Fruit fly (Drosophila melanogaster): ENCODE measurements around the gene CG10853.

The CG10853 gene

DNA sequence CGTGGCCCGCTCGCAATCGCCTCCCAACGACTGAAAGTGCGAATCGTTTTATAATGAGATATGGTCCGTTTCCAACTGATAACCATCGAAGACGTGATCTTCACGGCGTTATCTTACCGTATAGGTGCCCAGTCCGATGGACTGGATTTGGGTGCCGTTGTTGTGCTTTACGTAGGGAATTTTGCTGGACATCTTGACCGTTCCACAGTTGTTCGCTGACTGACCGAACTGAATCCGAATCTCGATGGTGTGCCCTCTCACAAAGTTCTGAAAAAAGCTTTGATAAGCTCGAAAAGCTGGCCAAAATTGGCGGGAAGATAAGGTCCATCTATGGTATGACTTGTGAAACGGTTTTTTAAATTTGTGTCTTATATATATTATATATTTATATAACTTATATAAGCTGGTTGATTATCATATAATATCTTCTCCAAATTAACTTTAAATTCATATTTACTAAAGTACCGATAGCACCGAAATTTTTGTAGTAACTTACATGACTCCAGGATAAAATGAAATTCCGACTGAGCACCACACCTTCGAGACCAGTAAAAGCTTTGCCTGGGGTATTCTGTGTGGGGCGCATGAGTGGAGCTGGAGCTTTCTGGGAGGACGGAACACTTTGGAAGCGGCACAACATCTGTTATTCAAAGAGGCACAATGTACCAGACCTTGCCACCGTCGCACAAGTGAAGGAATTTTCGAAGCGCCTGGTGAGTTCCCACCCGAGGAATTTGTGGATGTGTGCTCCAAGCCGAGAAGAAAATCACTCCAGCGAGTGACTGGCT is 5.3 kb upstream of the CG10853 start, which contains the start of the genes CG10863 and CG14982 (continued):
- no peak for TF ChIP-seq CG16813 (GFP tag; IDR thresholded peaks at IDR 0.05; ENCODE audit: partially characterized antibody)
- peak; percentile 25; the same call in 1 of the 2 replicates for TF ChIP-seq E2f2 (GFP tag; IDR thresholded peaks at IDR 0.05)
- no peak for TF ChIP-seq Dref (GFP tag; IDR thresholded peaks at IDR 0.05)
- TF ChIP-seq oc (tag; optimal IDR thresholded peaks at IDR 0.05), result no peak
- TF ChIP-seq CG14014 (GFP tag; IDR thresholded peaks at IDR 0.05), result no peak
- no peak for TF ChIP-seq CG10366 (GFP tag; IDR thresholded peaks at IDR 0.05)
- TF ChIP-seq Ssrp (tag; optimal IDR thresholded peaks at IDR 0.05), result no peak
- no peak for TF ChIP-seq ttk (GFP tag; IDR thresholded peaks at IDR 0.05)
- peak; percentile 29; the same call in 1 of the 2 replicates for TF ChIP-seq amos (GFP tag; IDR thresholded peaks at IDR 0.05; ENCODE audit: partially characterized antibody)
- TF ChIP-seq ase (GFP tag; IDR thresholded peaks at IDR 0.05), result no peak
- TF ChIP-seq CG33557 (GFP tag; optimal IDR thresholded peaks at IDR 0.05), result no peak
- TF ChIP-seq chinmo (GFP tag; IDR thresholded peaks at IDR 0.05; ENCODE audit: partially characterized antibody), result peak; percentile 50; the same call in 1 of the 4 replicates
- 0 out of 2 replicates have a peak, but pooled peaks have one; percentile 14 for TF ChIP-seq GATAe (GFP tag; conservative IDR thresholded peaks at IDR 0.05)
- TF ChIP-seq pzg (GFP tag; optimal IDR thresholded peaks at IDR 0.05), result peak; percentile 20
- no peak for TF ChIP-seq zfh1 (GFP tag; IDR thresholded peaks at IDR 0.05)
- no peak for TF ChIP-seq mam (GFP tag; optimal IDR thresholded peaks at IDR 0.05)
- no peak for TF ChIP-seq D19B (GFP tag; optimal IDR thresholded peaks at IDR 0.05)
- TF ChIP-seq CG31224 (GFP tag; IDR thresholded peaks at IDR 0.05), result no peak
- TF ChIP-seq CG12659 (GFP tag; optimal IDR thresholded peaks at IDR 0.05), result peak; percentile 3
- peak; percentile 20 for TF ChIP-seq CG7987 (GFP tag; optimal IDR thresholded peaks at IDR 0.05)
- TF ChIP-seq CG2712 (tag; optimal IDR thresholded peaks at IDR 0.05), result no peak
- no peak for TF ChIP-seq CG4328 (GFP tag; optimal IDR thresholded peaks at IDR 0.05)
- TF ChIP-seq Usf (GFP tag; optimal IDR thresholded peaks at IDR 0.05), result no peak
- no peak for TF ChIP-seq pb (GFP tag; optimal IDR thresholded peaks at IDR 0.05)
- no peak for TF ChIP-seq CG10979 (tag; optimal IDR thresholded peaks at IDR 0.05)
- TF ChIP-seq CG4730 (GFP tag; IDR thresholded peaks at IDR 0.05), result no peak
- TF ChIP-seq CG3838 (GFP tag; optimal IDR thresholded peaks at IDR 0.05), result no peak
- no peak for TF ChIP-seq nmo (GFP tag; optimal IDR thresholded peaks at IDR 0.05)
- TF ChIP-seq tll (GFP tag; optimal IDR thresholded peaks at IDR 0.05), result no peak
- TF ChIP-seq CG12071 (GFP tag; optimal IDR thresholded peaks at IDR 0.05), result peak; percentile 1
- no peak for TF ChIP-seq BEAF-32 (GFP tag; optimal IDR thresholded peaks at IDR 0.05)
- no peak for TF ChIP-seq danr (GFP tag; IDR thresholded peaks at IDR 0.05)
- TF ChIP-seq Hr78 (GFP tag; optimal IDR thresholded peaks at IDR 0.05), result no peak
- TF ChIP-seq ken (GFP tag; IDR thresholded peaks at IDR 0.05), result no peak
- TF ChIP-seq Pdp1 (GFP tag; optimal IDR thresholded peaks at IDR 0.05), result peak in 1 of 2 experiments; percentile 43
- no peak for TF ChIP-seq CG1602 (GFP tag; optimal IDR thresholded peaks at IDR 0.05)
- no peak for TF ChIP-seq stwl (tag; optimal IDR thresholded peaks at IDR 0.05)
- no peak for TF ChIP-seq ato (GFP tag; IDR thresholded peaks at IDR 0.05; ENCODE audit: partially characterized antibody)
- TF ChIP-seq ap (GFP tag; IDR thresholded peaks at IDR 0.05), result no peak
- no peak for TF ChIP-seq CG34224 (GFP tag; IDR thresholded peaks at IDR 0.05; ENCODE audit: partially characterized antibody)
- no peak for TF ChIP-seq Taf1 (GFP tag; IDR thresholded peaks at IDR 0.05)
- TF ChIP-seq Dfd (GFP tag; optimal IDR thresholded peaks at IDR 0.05), result no peak
- no peak for TF ChIP-seq Doc2 (GFP tag; IDR thresholded peaks at IDR 0.05)
- TF ChIP-seq gsb (GFP tag; IDR thresholded peaks at IDR 0.05), result no peak
- TF ChIP-seq ash1 (GFP tag; optimal IDR thresholded peaks at IDR 0.05), result no peak
- no peak for TF ChIP-seq Ravus (GFP tag; IDR thresholded peaks at IDR 0.05)
- no peak for TF ChIP-seq CG7963 (GFP tag; IDR thresholded peaks at IDR 0.05; ENCODE audit: partially characterized antibody)
- TF ChIP-seq corto (GFP tag; optimal IDR thresholded peaks at IDR 0.05), result no peak
